Worm (Caenorhabditis elegans) whole organism, young adult: ENCODE results near the gene nlp-45.

Source experiments
- B0019.2 ChIP-seq: fragments of 200-800 bp; sonication (Bioruptor generic); conservative IDR thresholded peaks from 2 replicates; pipeline ENCODE4 v1.3.6; 2022; ENCODE audit warnings: missing genetic modification reagents, missing genetic modification characterization, missing compliant biosample characterization
- F52B5.7 ChIP-seq: sonication (generic microtip); optimal IDR thresholded peaks from 2 replicates; lab custom pipeline; 2016; ENCODE audit warnings: mild to moderate bottlenecking, missing genetic modification characterization, missing compliant biosample characterization
- ama-1 ChIP-seq, 3 experiments: fragments of 150-350 bp in 1 of 3; sonication (generic microtip) in 2 of 3; optimal IDR thresholded peaks; 2 replicates each; lab custom pipeline; 2014 to 2018; ENCODE audit warnings: missing biosample characterization in 2 of 3, missing genetic modification characterization in 2 of 3, missing genetic modification reagents in 2 of 3
- aptf-3 ChIP-seq: fragments of 200-800 bp; sonication (Bioruptor generic); IDR thresholded peaks from 2 replicates; pipeline ENCODE4 v1.3.6; 2022; ENCODE audit warnings: missing genetic modification characterization, missing compliant biosample characterization
- bed-1 ChIP-seq: fragments of 200-800 bp; sonication (Bioruptor generic); IDR thresholded peaks from 2 replicates; pipeline ENCODE4 v1.3.6; 2022; ENCODE audit warnings: missing genetic modification reagents, missing genetic modification characterization, missing compliant biosample characterization
- ccch-3 ChIP-seq: fragments of 200-800 bp; sonication (Bioruptor generic); optimal IDR thresholded peaks from 2 replicates; lab custom pipeline; 2018; ENCODE audit warnings: mild to moderate bottlenecking, missing genetic modification characterization, missing compliant biosample characterization
- pha-4 ChIP-seq: fragments of 150-350 bp; sonication (generic microtip); optimal IDR thresholded peaks from 2 replicates; lab custom pipeline; 2014; ENCODE audit warnings: missing biosample characterization, missing genetic modification reagents, missing genetic modification characterization
- sea-2 ChIP-seq: fragments of 200-800 bp; sonication (Bioruptor generic); IDR thresholded peaks from 2 replicates; pipeline ENCODE4 v1.3.6; 2022; ENCODE audit warnings: missing genetic modification characterization, missing compliant biosample characterization
- unc-62 ChIP-seq: fragments of 150-350 bp; optimal IDR thresholded peaks from 2 replicates; lab custom pipeline; 2014; ENCODE audit warnings: missing biosample characterization, missing genetic modification reagents, missing genetic modification characterization

DNA sequence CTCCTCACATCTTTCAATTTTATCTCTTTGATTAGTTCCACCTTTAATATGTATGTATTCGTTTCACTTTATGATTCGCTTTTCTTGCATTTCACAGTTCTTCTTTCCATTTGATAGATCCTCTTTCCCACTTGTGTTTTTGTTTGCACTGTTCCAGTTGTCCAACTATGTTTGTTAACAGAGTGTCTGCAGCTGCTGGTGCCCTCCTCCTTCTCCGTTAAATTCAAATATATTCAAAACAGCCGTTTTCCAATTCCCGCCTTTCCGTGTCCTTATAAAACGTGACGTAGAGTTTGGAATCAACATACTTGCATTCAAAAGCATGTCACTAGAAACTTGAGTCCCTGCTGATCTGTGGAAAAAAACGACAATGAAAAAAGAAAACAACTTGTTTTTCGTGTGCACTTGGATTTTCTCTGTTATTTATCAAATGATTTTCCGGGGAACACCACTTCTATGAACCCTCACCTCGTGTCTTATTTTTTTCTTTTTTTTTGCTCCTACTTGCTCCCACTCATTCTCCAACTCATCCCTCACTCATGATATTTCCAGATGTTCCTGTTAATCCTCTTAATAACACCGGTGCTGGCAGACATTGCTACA, 43.8 kb downstream of the nlp-45 start, which contains the start of gene T10H10.2:
- TF ChIP-seq F52B5.7 (tag; lab: Kevin White, UChicago): no peak
- TF ChIP-seq pha-4 (tag; lab: Kevin White, UChicago): no peak
- no peak for TF ChIP-seq ama-1 (optimal IDR thresholded peaks at IDR 0.05; lab: Kevin White, UChicago)
- no peak for TF ChIP-seq ama-1 (GFP tag; optimal IDR thresholded peaks at IDR 0.05; lab: Kevin White, UChicago)
- TF ChIP-seq B0019.2 (GFP tag; lab: Robert Waterston, UW): no peak
- no peak for TF ChIP-seq aptf-3 (GFP tag; lab: Robert Waterston, UW)
- TF ChIP-seq bed-1 (GFP tag; lab: Robert Waterston, UW): no peak
- no peak for TF ChIP-seq sea-2 (GFP tag; lab: Robert Waterston, UW)
- no peak for TF ChIP-seq ccch-3 (GFP tag; lab: Kevin White, UChicago)
- TF ChIP-seq unc-62 (GFP tag; lab: Kevin White, UChicago): no peak
